Worm (Caenorhabditis elegans): ENCODE results near the gene C09G5.7.
A peak's percentile ranks its signal among the peaks of the same experiment; 100 is the strongest.

The C09G5.7 gene

DNA sequence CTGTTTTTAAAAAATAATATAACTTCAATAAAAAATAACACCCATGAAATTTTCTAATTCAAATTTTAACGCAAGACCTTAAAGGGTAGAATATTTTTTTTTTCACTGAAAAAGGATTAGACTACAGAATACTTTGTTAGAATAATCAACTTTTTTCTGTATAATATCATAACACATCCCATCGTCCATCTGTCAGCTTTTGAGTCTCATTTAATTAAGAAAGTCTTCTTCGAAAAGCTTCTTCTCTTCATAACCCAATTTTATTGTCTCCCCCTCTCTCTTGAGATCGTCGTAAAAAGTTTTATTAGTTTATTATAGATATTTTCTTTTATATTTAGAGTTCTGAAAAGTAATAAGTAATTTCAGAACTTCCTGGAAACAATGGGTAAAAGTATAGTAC is 18.6 kb upstream of the C09G5.7 start:
- TF ChIP-seq zip-11 (GFP tag; IDR thresholded peaks at IDR 0.05): no peak
- no peak for TF ChIP-seq ama-1 (optimal IDR thresholded peaks at IDR 0.05)
- no peak for TF ChIP-seq unc-130 (GFP tag; optimal IDR thresholded peaks at IDR 0.05)
- TF ChIP-seq T20F7.1 (GFP tag; optimal IDR thresholded peaks at IDR 0.05): no peak
- no peak for TF ChIP-seq tra-1 (GFP tag; IDR thresholded peaks at IDR 0.05)
- TF ChIP-seq ces-1 (GFP tag; optimal IDR thresholded peaks at IDR 0.05): peak; percentile 60
- no peak for TF ChIP-seq ceh-44 (GFP tag; IDR thresholded peaks at IDR 0.05)

- TF ChIP-seq rbr-2 (tag; optimal IDR thresholded peaks at IDR 0.05): no peak
- peak; percentile 91 for TF ChIP-seq set-16 (GFP tag; IDR thresholded peaks at IDR 0.05)
- 0 out of 2 replicates have a peak, but pooled peaks have one; percentile 10 for TF ChIP-seq D1046.2 (GFP tag; IDR thresholded peaks at IDR 0.05)
- no peak for TF ChIP-seq Y48G9A.11 (GFP tag; IDR thresholded peaks at IDR 0.05)
- no peak for TF ChIP-seq ceh-82 (tag; optimal IDR thresholded peaks at IDR 0.05)
- no peak for TF ChIP-seq dmd-8 (GFP tag; IDR thresholded peaks at IDR 0.05)
- no peak for TF ChIP-seq jun-1 (tag; optimal IDR thresholded peaks at IDR 0.05)
- TF ChIP-seq zip-2 (tag; optimal IDR thresholded peaks at IDR 0.05): no peak
- TF ChIP-seq ctbp-1 (GFP tag; IDR thresholded peaks at IDR 0.05): no peak
- TF ChIP-seq daf-19 (GFP tag; conservative IDR thresholded peaks at IDR 0.05): no peak
- peak in 1 of 2 experiments; percentile 82 for TF ChIP-seq unc-62 (GFP tag; optimal IDR thresholded peaks at IDR 0.05 in 1 of 2)
- TF ChIP-seq unc-62 (tag; optimal IDR thresholded peaks at IDR 0.05): no peak
- TF ChIP-seq nhr-42 (GFP tag; IDR thresholded peaks at IDR 0.05): no peak
Observed at ce11 chrII:10703594-10704384, 10.9 kb upstream of the C09G5.7 start, which contains the start of gene col-79. TSS of gene col-79 (plus strand) at chrII:10703613.

DNA sequence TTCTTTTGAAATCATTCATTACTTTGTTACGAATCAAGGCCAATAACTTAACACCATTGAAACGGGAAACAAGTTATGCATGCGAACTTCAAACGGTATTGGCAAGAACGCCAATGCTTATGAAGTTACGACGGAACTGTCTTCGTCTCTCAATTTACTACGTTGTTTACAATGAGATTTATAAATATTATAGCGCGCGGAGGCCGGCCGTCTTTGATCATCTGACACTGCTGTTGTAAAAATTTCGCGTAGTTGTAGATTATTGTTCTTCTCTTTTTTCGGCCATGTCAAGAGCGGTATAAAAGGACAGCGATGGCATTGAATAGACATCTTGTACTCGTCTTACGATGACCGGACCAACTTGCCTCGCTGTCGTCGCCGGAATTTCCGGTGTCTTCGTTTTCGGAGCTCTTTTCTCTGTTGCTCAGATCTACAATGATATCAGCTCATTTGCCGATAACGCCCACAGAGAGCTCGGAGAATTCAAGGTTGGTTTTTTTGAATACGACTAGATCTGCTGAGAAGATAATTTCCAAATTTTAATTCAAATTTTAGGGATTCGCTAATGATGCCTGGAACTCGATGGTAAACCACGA is 10.0 kb upstream of the C09G5.7 start, which contains the start of gene col-39:
Gene col-39 (plus strand): TSS at position 342 of the 596 bp plus-strand sequence.
- TF ChIP-seq Y105C5A.15 (GFP tag; IDR thresholded peaks at IDR 0.05): no peak
- TF ChIP-seq unc-62 (GFP tag; optimal IDR thresholded peaks at IDR 0.05 in 1 of 2): peak in 1 of 2 experiments; percentile 88
- no peak for TF ChIP-seq unc-62 (tag; optimal IDR thresholded peaks at IDR 0.05)
- TF ChIP-seq madf-5 (GFP tag; IDR thresholded peaks at IDR 0.05): peak in 1 of 2 experiments; percentile 95; a peak in 2 of 4 replicates
- TF ChIP-seq hlh-30 (tag; optimal IDR thresholded peaks at IDR 0.05; ENCODE audit: insufficient read depth): peak; percentile 17
- no peak for TF ChIP-seq Y5F2A.4 (GFP tag; optimal IDR thresholded peaks at IDR 0.05)
- peak; percentile 34 for TF ChIP-seq nhr-25 (tag; optimal IDR thresholded peaks at IDR 0.05; ENCODE audit: borderline replicate concordance, insufficient read depth)
- peak; percentile 32 for TF ChIP-seq ama-1 (optimal IDR thresholded peaks at IDR 0.05)

ce11 chrII:10705347-10705996 is 9.2 kb upstream of the C09G5.7 start:
- TF ChIP-seq tra-1 (GFP tag; IDR thresholded peaks at IDR 0.05): peak; percentile 59; the same call in 1 of the 2 replicates
- TF ChIP-seq fos-1 (tag; optimal IDR thresholded peaks at IDR 0.05): no peak
- TF ChIP-seq madf-9 (GFP tag; conservative IDR thresholded peaks at IDR 0.05): peak; percentile 57; the same call in 1 of the 2 replicates
- TF ChIP-seq Y5F2A.4 (GFP tag; optimal IDR thresholded peaks at IDR 0.05): peak; percentile 16
- TF ChIP-seq nhr-42 (GFP tag; IDR thresholded peaks at IDR 0.05): 0 out of 2 replicates have a peak, but pooled peaks have one; percentile 49
- TF ChIP-seq F49E8.2 (tag; optimal IDR thresholded peaks at IDR 0.05; ENCODE audit: borderline replicate concordance): no peak
- TF ChIP-seq dve-1 (tag; optimal IDR thresholded peaks at IDR 0.05; ENCODE audit: insufficient read depth): no peak
- no peak for TF ChIP-seq nhr-77 (tag; optimal IDR thresholded peaks at IDR 0.05)
- peak; percentile 65 for TF ChIP-seq nhr-25 (tag; optimal IDR thresholded peaks at IDR 0.05; ENCODE audit: borderline replicate concordance, insufficient read depth)
- TF ChIP-seq php-3 (GFP tag; IDR thresholded peaks at IDR 0.05): 0 out of 2 replicates have a peak, but pooled peaks have one; percentile 14
- TF ChIP-seq ctbp-1 (GFP tag; IDR thresholded peaks at IDR 0.05): 0 out of 2 replicates have a peak, but pooled peaks have one; percentile 45
- no peak for TF ChIP-seq ZK337.2 (GFP tag; IDR thresholded peaks at IDR 0.05)
- peak in 1 of 2 experiments; percentile 70 for TF ChIP-seq unc-62 (GFP tag; optimal IDR thresholded peaks at IDR 0.05 in 1 of 2)
- TF ChIP-seq unc-62 (tag; optimal IDR thresholded peaks at IDR 0.05): no peak
- peak; percentile 13; the same call in 1 of the 2 replicates for TF ChIP-seq ceh-44 (GFP tag; IDR thresholded peaks at IDR 0.05)
- peak; percentile 97 for TF ChIP-seq set-16 (GFP tag; IDR thresholded peaks at IDR 0.05)
- TF ChIP-seq lin-38 (GFP tag; IDR thresholded peaks at IDR 0.05): peak; percentile 12
- no peak for TF ChIP-seq cey-2 (tag; optimal IDR thresholded peaks at IDR 0.05; ENCODE audit: borderline replicate concordance, insufficient read depth)
- no peak for TF ChIP-seq lin-13 (GFP tag; optimal IDR thresholded peaks at IDR 0.05)

All from whole organism, L4 larva.